Worm (Caenorhabditis elegans) whole organism, mixed stage, embryonic: ENCODE results near the gene Y73F8A.36.

ENCODE experiments used
- M03D4.4 ChIP-seq: sonication (generic microtip); optimal IDR thresholded peaks from 2 replicates; lab custom pipeline; 2017; ENCODE audit warnings: mild to moderate bottlenecking, missing genetic modification characterization, missing compliant biosample characterization
- ces-1 ChIP-seq: fragments of 150-350 bp; optimal IDR thresholded peaks from 2 replicates; lab custom pipeline; 2014; ENCODE audit warnings: missing biosample characterization, missing genetic modification reagents, missing genetic modification characterization
- drap-1 ChIP-seq: fragments of 200-800 bp; sonication (Bioruptor generic); optimal IDR thresholded peaks from 3 replicates; lab custom pipeline; 2018; ENCODE audit warnings: mild to moderate bottlenecking, missing genetic modification characterization, missing compliant biosample characterization
- elt-3 ChIP-seq: fragments of 150-350 bp; optimal IDR thresholded peaks from 2 replicates; lab custom pipeline; 2014; ENCODE audit warnings: missing biosample characterization, missing genetic modification characterization
- lin-13 ChIP-seq: fragments of 150-350 bp; optimal IDR thresholded peaks from 2 replicates; lab custom pipeline; 2014; ENCODE audit warnings: missing biosample characterization, missing genetic modification characterization
- lsy-2 ChIP-seq: fragments of 150-350 bp; optimal IDR thresholded peaks from 2 replicates; lab custom pipeline; 2014; ENCODE audit warnings: missing biosample characterization, missing genetic modification characterization
- nhr-237 ChIP-seq: fragments of 150-350 bp; optimal IDR thresholded peaks from 2 replicates; lab custom pipeline; 2014; ENCODE audit warnings: missing biosample characterization, missing genetic modification characterization
- nhr-76 ChIP-seq: sonication (generic microtip); optimal IDR thresholded peaks from 2 replicates; lab custom pipeline; 2017; ENCODE audit warnings: missing biosample characterization, missing genetic modification characterization
- pha-4 ChIP-seq: fragments of 150-350 bp; optimal IDR thresholded peaks from 2 replicates; lab custom pipeline; 2018; ENCODE audit warnings: missing biosample characterization, missing genetic modification reagents, missing genetic modification characterization
- sem-2 ChIP-seq: fragments of 200-800 bp; sonication (Bioruptor generic); optimal IDR thresholded peaks from 2 replicates; lab custom pipeline; 2018; ENCODE audit warnings: mild to moderate bottlenecking, missing genetic modification characterization, missing compliant biosample characterization
- snpc-4 ChIP-seq: fragments of 150-350 bp; optimal IDR thresholded peaks from 2 replicates; lab custom pipeline; 2014; ENCODE audit warnings: missing biosample characterization, missing genetic modification characterization
- unc-62 ChIP-seq: fragments of 150-350 bp; optimal IDR thresholded peaks from 2 replicates; lab custom pipeline; 2014; ENCODE audit warnings: missing biosample characterization, missing genetic modification reagents, missing genetic modification characterization
- ztf-11 ChIP-seq: fragments of 150-350 bp; optimal IDR thresholded peaks from 2 replicates; lab custom pipeline; 2014; ENCODE audit warnings: missing biosample characterization, missing genetic modification characterization

DNA sequence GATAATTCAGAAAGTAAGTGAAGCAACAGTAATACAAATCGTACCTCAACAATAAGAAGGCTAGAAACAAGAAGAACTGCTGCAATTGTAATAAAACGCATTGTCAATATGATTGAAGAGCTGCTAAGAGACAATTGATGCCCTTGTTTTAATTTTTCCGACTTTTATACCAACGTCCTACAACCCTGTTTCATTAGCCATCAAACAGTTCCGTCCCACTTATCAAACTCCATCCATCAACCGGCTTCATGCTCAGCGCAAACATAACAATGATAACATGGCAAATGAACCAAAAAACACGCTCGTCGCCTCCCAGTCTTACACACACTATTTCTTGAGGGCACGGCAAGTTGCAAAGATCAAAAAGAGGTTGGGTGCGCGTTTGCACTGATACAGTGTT lies 45.4 kb downstream of the Y73F8A.36 start, which contains the start of gene pqn-90:
- TF ChIP-seq nhr-76 (no peak), ztf-11 (tag; lab: Kevin White, UChicago) (no peak), nhr-237 (tag; lab: Kevin White, UChicago) (no peak), ces-1 (GFP tag; lab: Kevin White, UChicago) (no peak), pha-4 (no peak), unc-62 (GFP tag; lab: Kevin White, UChicago) (no peak), sem-2 (GFP tag; lab: Kevin White, UChicago) (no peak), lsy-2 (tag; lab: Kevin White, UChicago) (no peak), lin-13 (tag; lab: Kevin White, UChicago) (no peak), drap-1 (no peak), elt-3 (tag; lab: Kevin White, UChicago) (no peak), snpc-4 (tag; lab: Kevin White, UChicago) (no peak), M03D4.4 (no peak)
